Worm (Caenorhabditis elegans) whole organism, early embryonic: ENCODE results near the gene F31E8.5.
A peak's percentile ranks its signal among the peaks of the same experiment; 100 is the strongest.

Experiments
- B0310.2 ChIP-seq: sonication (generic microtip); optimal IDR thresholded peaks from 2 replicates; lab custom pipeline; 2016; ENCODE audit warnings: mild to moderate bottlenecking, missing genetic modification characterization, missing compliant biosample characterization
- ama-1 ChIP-seq: fragments of 150-350 bp; optimal IDR thresholded peaks from 2 replicates; lab custom pipeline; 2014
- ceh-13 ChIP-seq: fragments of 200-800 bp; sonication (Bioruptor generic); optimal IDR thresholded peaks from 2 replicates; lab custom pipeline; 2018; ENCODE audit warnings: mild to moderate bottlenecking, missing genetic modification characterization, missing compliant biosample characterization
- ceh-36 ChIP-seq: sonication (generic microtip); optimal IDR thresholded peaks from 2 replicates; lab custom pipeline; 2016; ENCODE audit warnings: missing genetic modification characterization, inconsistent platforms, missing compliant biosample characterization
- ets-7 ChIP-seq: sonication (generic microtip); optimal IDR thresholded peaks from 2 replicates; lab custom pipeline; 2016; ENCODE audit warnings: missing genotype, missing genetic modification characterization, missing compliant biosample characterization
- flt-1 ChIP-seq: fragments of 200-800 bp; sonication (Bioruptor generic); IDR thresholded peaks from 2 replicates; pipeline ENCODE4 v1.3.6; 2022; ENCODE audit warnings: missing genetic modification characterization, missing compliant biosample characterization
- hmg-4 ChIP-seq: fragments of 200-800 bp; sonication (Bioruptor generic); optimal IDR thresholded peaks from 2 replicates; lab custom pipeline; 2018; ENCODE audit warnings: mild to moderate bottlenecking, missing genetic modification characterization, missing compliant biosample characterization
- pes-1 ChIP-seq: fragments of 200-800 bp; sonication (Bioruptor generic); IDR thresholded peaks from 2 replicates; pipeline ENCODE4 v1.3.6; 2022; ENCODE audit warnings: missing genetic modification reagents, missing genetic modification characterization, missing compliant biosample characterization
- scrt-1 ChIP-seq: fragments of 200-800 bp; sonication (Bioruptor generic); IDR thresholded peaks from 2 replicates; pipeline ENCODE4 v1.3.6; 2022; ENCODE audit warnings: missing genetic modification characterization, missing compliant biosample characterization
- sea-1 ChIP-seq: fragments of 200-800 bp; sonication (Bioruptor generic); conservative IDR thresholded peaks from 2 replicates; pipeline ENCODE4 v1.3.6; 2022; ENCODE audit warnings: missing genetic modification characterization, missing compliant biosample characterization
- tbx-11 ChIP-seq: fragments of 200-800 bp; sonication (Bioruptor generic); IDR thresholded peaks from 2 replicates; pipeline ENCODE4 v1.3.6; 2022; ENCODE audit warnings: missing genetic modification characterization, missing compliant biosample characterization
- tbx-37 ChIP-seq: fragments of 200-800 bp; sonication (Bioruptor generic); conservative IDR thresholded peaks from 2 replicates; pipeline ENCODE4 v1.3.6; 2022; ENCODE audit warnings: missing genetic modification reagents, missing genetic modification characterization, missing compliant biosample characterization
- tra-4 ChIP-seq: sonication (generic microtip); optimal IDR thresholded peaks from 2 replicates; lab custom pipeline; 2017; ENCODE audit warnings: missing genetic modification characterization, missing compliant biosample characterization

DNA sequence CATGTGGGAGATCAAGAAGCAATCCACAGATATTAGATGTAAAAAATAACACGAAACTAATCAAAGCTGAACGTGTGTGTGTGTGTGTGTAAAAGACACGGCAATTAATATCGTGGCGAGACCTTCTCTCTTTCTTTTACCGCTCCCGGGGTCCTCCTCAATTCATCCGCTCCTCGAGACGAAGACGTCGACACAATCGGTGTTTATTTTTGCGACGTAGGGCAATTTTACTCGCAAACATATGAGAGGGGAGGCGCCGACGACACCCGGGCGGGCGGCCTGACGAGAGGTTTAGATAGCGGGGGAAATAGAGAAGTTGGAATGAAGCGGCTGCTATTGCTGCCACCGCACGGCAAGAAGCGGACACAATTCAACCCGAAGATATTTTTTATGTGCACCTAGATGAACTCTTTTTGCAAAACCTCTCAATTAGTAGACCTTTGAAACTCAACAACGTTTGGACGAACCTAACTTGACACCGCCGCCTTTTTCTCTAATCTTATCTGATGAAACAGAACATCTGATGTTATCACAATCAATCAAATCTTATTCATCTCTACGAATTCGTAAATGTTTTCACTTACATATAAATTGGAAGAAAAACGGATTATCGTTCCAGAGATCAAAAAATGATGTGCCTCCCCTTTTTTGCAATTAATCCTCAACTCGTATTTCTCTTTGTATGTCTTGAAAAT is 25.8 kb upstream of the F31E8.5 start:
- TF ChIP-seq scrt-1 (GFP tag; lab: Robert Waterston, UW) (no peak), ceh-36 (tag; lab: Kevin White, UChicago) (no peak), ama-1 (lab: Kevin White, UChicago) (no peak), pes-1 (GFP tag; lab: Robert Waterston, UW) (no peak), tbx-37 (GFP tag; lab: Robert Waterston, UW) (no peak), tbx-11 (GFP tag; lab: Robert Waterston, UW) (no peak), B0310.2 (no peak), ets-7 (tag; lab: Kevin White, UChicago) (no peak), tra-4 (tag; lab: Kevin White, UChicago) (no peak), flt-1 (GFP tag; lab: Robert Waterston, UW) (peak; percentile 13; the same call in 1 of the 2 replicates), sea-1 (no peak), hmg-4 (GFP tag; lab: Kevin White, UChicago) (peak; percentile 63), ceh-13 (GFP tag; lab: Kevin White, UChicago) (no peak)
